Fruit fly (Drosophila melanogaster) whole organism, prepupa: ENCODE data around the gene CG18273.

Experiments
- CG10631 ChIP-seq: fragments of 200-800 bp; sonication (Bioruptor generic); optimal IDR thresholded peaks from 2 replicates; lab custom pipeline; 2016; ENCODE audit warnings: missing biosample characterization, missing genetic modification characterization
- CG11294 ChIP-seq: fragments of 200-800 bp; sonication (Bioruptor generic); IDR thresholded peaks from 2 replicates; pipeline ENCODE4 v1.3.6; 2022; ENCODE audit warnings: missing biosample characterization, missing genetic modification characterization
- CG32006 ChIP-seq: fragments of 200-800 bp; sonication (Bioruptor generic); optimal IDR thresholded peaks from 3 replicates; lab custom pipeline; 2017; ENCODE audit warnings: missing biosample characterization, mild to moderate bottlenecking, missing genetic modification characterization
- CG34406 ChIP-seq: fragments of 200-800 bp; sonication (Bioruptor generic); optimal IDR thresholded peaks from 3 replicates; lab custom pipeline; 2016; ENCODE audit warnings: missing biosample characterization, missing genetic modification characterization
- CG6792 ChIP-seq: fragments of 200-800 bp; sonication (Bioruptor generic); optimal IDR thresholded peaks from 3 replicates; lab custom pipeline; 2016; ENCODE audit warnings: missing biosample characterization, missing genetic modification characterization
- CG6808 ChIP-seq: fragments of 200-800 bp; sonication (Bioruptor generic); optimal IDR thresholded peaks from 3 replicates; lab custom pipeline; 2017; ENCODE audit warnings: missing biosample characterization, missing genetic modification characterization, mild to moderate bottlenecking, moderate library complexity, missing genetic modification reagents
- CG6854 ChIP-seq: fragments of 200-800 bp; sonication (Bioruptor generic); optimal IDR thresholded peaks from 2 replicates; lab custom pipeline; 2017; ENCODE audit warnings: missing biosample characterization, mild to moderate bottlenecking, missing genetic modification characterization
- Smox ChIP-seq: fragments of 200-800 bp; sonication (Bioruptor generic); optimal IDR thresholded peaks from 3 replicates; lab custom pipeline; 2016; ENCODE audit warnings: missing biosample characterization, missing genetic modification characterization
- fkh ChIP-seq: fragments of 200-800 bp; sonication (Bioruptor generic); optimal IDR thresholded peaks from 3 replicates; lab custom pipeline; 2017; ENCODE audit warnings: missing biosample characterization, mild to moderate bottlenecking, missing genetic modification characterization, moderate library complexity
- salr ChIP-seq, 2 experiments: fragments of 200-800 bp; sonication (Bioruptor generic); optimal IDR thresholded peaks; 3 replicates each; lab custom pipeline; 2016 to 2018; ENCODE audit warnings: missing biosample characterization in 2 of 2, missing genetic modification characterization in 2 of 2, mild to moderate bottlenecking in 1 of 2
- spab ChIP-seq: fragments of 200-800 bp; sonication (Bioruptor generic); optimal IDR thresholded peaks from 2 replicates; lab custom pipeline; 2017; ENCODE audit warnings: missing biosample characterization, mild to moderate bottlenecking, missing genetic modification characterization, missing genetic modification reagents
- topi ChIP-seq: fragments of 200-800 bp; sonication (Bioruptor generic); optimal IDR thresholded peaks from 3 replicates; lab custom pipeline; 2016; ENCODE audit warnings: missing biosample characterization, missing genetic modification characterization

DNA sequence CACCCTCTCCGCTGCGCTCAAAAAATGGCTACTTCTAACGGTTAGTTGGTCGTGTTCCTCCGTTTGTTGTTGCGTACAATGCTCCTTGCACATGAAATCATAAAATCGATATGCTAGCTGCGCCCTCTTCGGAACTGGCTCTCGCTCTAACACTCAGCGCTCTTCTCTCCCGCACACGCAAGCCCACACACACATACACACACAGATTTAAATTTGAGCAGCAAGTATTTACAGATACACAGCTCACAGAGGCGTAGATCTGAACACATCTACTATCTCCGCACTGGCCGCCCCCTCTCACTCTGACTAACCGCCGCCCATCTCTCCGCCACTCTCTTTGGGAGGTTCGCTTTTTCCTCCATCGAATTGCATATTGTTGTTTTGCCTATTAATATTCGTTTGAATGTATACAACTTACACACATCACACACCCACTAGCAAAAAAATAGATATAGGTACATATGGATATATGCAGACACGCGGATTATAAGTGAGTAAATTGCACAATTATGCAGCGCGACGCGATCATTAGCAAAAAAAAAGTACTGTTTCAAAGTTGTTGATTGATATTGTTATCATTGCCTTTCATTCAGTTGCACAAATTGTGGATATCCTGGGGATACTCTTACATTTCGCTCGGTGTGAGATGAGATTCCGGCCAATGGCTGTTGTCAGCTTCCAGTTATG lies 35.1 kb upstream of the CG18273 start:
- TF ChIP-seq CG6792 (peak; percentile 74), CG10631 (GFP tag; lab: Kevin White, UChicago) (peak; percentile 25), CG32006 (GFP tag; lab: Kevin White, UChicago) (peak; percentile 53), CG11294 (peak; percentile 56; the same call in 1 of the 2 replicates), topi (GFP tag; lab: Kevin White, UChicago) (peak; percentile 70), CG6854 (peak; percentile 62), Smox (GFP tag; lab: Kevin White, UChicago) (peak; percentile 79), fkh (GFP tag; lab: Kevin White, UChicago) (peak; percentile 91), spab (GFP tag; lab: Kevin White, UChicago) (peak; percentile 13), CG6808 (GFP tag; lab: Kevin White, UChicago) (peak; percentile 56), CG34406 (GFP tag; lab: Kevin White, UChicago) (peak; percentile 58), salr (GFP tag; optimal IDR thresholded peaks at IDR 0.05; lab: Kevin White, UChicago) (peak; percentile 38 to 41)
